Fruit fly (Drosophila melanogaster) whole organism, prepupa: ENCODE measurements around the gene Sugb.
A peak's percentile ranks its signal among the peaks of the same experiment; 100 is the strongest.

Experiments
- Blimp-1 ChIP-seq: fragments of 200-800 bp; sonication (Bioruptor generic); optimal IDR thresholded peaks from 3 replicates; lab custom pipeline; 2017; ENCODE audit warnings: missing biosample characterization, missing genetic modification characterization, mild to moderate bottlenecking, moderate library complexity, missing genetic modification reagents
- CG10631 ChIP-seq: fragments of 200-800 bp; sonication (Bioruptor generic); optimal IDR thresholded peaks from 2 replicates; lab custom pipeline; 2016; ENCODE audit warnings: missing biosample characterization, missing genetic modification characterization
- CG11294 ChIP-seq: fragments of 200-800 bp; sonication (Bioruptor generic); IDR thresholded peaks from 2 replicates; pipeline ENCODE4 v1.3.6; 2022; ENCODE audit warnings: missing biosample characterization, missing genetic modification characterization
- CG11762 ChIP-seq: fragments of 200-800 bp; sonication (Bioruptor generic); optimal IDR thresholded peaks from 3 replicates; lab custom pipeline; 2016; ENCODE audit warnings: missing biosample characterization, missing genetic modification characterization; ENCODE audit not compliant: insufficient read depth
- CG11902 ChIP-seq: fragments of 200-800 bp; sonication (Bioruptor generic); optimal IDR thresholded peaks from 3 replicates; lab custom pipeline; 2016; ENCODE audit warnings: missing biosample characterization, missing genetic modification characterization
- CG15336 ChIP-seq: fragments of 200-800 bp; sonication (Bioruptor generic); IDR thresholded peaks from 2 replicates; pipeline ENCODE4 v1.3.6; 2022; ENCODE audit warnings: missing biosample characterization, missing genetic modification characterization
- CG1621 ChIP-seq: fragments of 200-800 bp; sonication (Bioruptor generic); optimal IDR thresholded peaks from 3 replicates; lab custom pipeline; 2018; ENCODE audit warnings: missing biosample characterization, mild to moderate bottlenecking, missing genetic modification characterization
- CG16779 ChIP-seq: fragments of 200-800 bp; sonication (Bioruptor generic); optimal IDR thresholded peaks from 3 replicates; lab custom pipeline; 2017; ENCODE audit warnings: missing biosample characterization, mild to moderate bottlenecking, missing genetic modification characterization
- CG3032 ChIP-seq: fragments of 200-800 bp; optimal IDR thresholded peaks from 2 replicates; lab custom pipeline; 2019; ENCODE audit warnings: missing biosample characterization, mild to moderate bottlenecking, missing genetic modification characterization, moderate library complexity
- CG32006 ChIP-seq: fragments of 200-800 bp; sonication (Bioruptor generic); optimal IDR thresholded peaks from 3 replicates; lab custom pipeline; 2017; ENCODE audit warnings: missing biosample characterization, mild to moderate bottlenecking, missing genetic modification characterization
- CG34406 ChIP-seq: fragments of 200-800 bp; sonication (Bioruptor generic); optimal IDR thresholded peaks from 3 replicates; lab custom pipeline; 2016; ENCODE audit warnings: missing biosample characterization, missing genetic modification characterization
- CG4318 ChIP-seq: fragments of 200-800 bp; sonication (Bioruptor generic); optimal IDR thresholded peaks from 3 replicates; lab custom pipeline; 2017; ENCODE audit warnings: missing biosample characterization, mild to moderate bottlenecking, missing genetic modification characterization
- CG6163 ChIP-seq: fragments of 200-800 bp; sonication (Bioruptor generic); IDR thresholded peaks from 3 replicates; pipeline ENCODE4 v1.3.6; 2022; ENCODE audit warnings: missing biosample characterization, missing genetic modification characterization
- CG6276 ChIP-seq: fragments of 200-800 bp; sonication (Bioruptor generic); optimal IDR thresholded peaks from 2 replicates; lab custom pipeline; 2017; ENCODE audit warnings: missing biosample characterization, mild to moderate bottlenecking, missing genetic modification characterization
- CG6792 ChIP-seq: fragments of 200-800 bp; sonication (Bioruptor generic); optimal IDR thresholded peaks from 3 replicates; lab custom pipeline; 2016; ENCODE audit warnings: missing biosample characterization, missing genetic modification characterization
- CG6808 ChIP-seq: fragments of 200-800 bp; sonication (Bioruptor generic); optimal IDR thresholded peaks from 3 replicates; lab custom pipeline; 2017; ENCODE audit warnings: missing biosample characterization, missing genetic modification characterization, mild to moderate bottlenecking, moderate library complexity, missing genetic modification reagents
- CG6854 ChIP-seq: fragments of 200-800 bp; sonication (Bioruptor generic); optimal IDR thresholded peaks from 2 replicates; lab custom pipeline; 2017; ENCODE audit warnings: missing biosample characterization, mild to moderate bottlenecking, missing genetic modification characterization
- CG7368 ChIP-seq: fragments of 200-800 bp; sonication (Bioruptor generic); optimal IDR thresholded peaks from 3 replicates; lab custom pipeline; 2016; ENCODE audit warnings: missing biosample characterization, missing genetic modification characterization
- CG8632 ChIP-seq: fragments of 200-800 bp; sonication (Bioruptor generic); optimal IDR thresholded peaks from 3 replicates; lab custom pipeline; 2016; ENCODE audit warnings: missing biosample characterization, missing genetic modification characterization
- Eip75B ChIP-seq: fragments of 200-800 bp; sonication (Bioruptor generic); optimal IDR thresholded peaks from 3 replicates; lab custom pipeline; 2016; ENCODE audit warnings: missing biosample characterization, missing genetic modification characterization
- Eip78C ChIP-seq: fragments of 200-800 bp; sonication (Bioruptor generic); peaks from one replicate; lab custom pipeline; 2016; ENCODE audit warnings: missing biosample characterization, missing genetic modification characterization
- Eip93F ChIP-seq: fragments of 200-800 bp; sonication (Bioruptor generic); optimal IDR thresholded peaks from 2 replicates; lab custom pipeline; 2016; ENCODE audit warnings: missing biosample characterization, mild to moderate bottlenecking, missing genetic modification characterization
- Ets21C ChIP-seq: fragments of 200-800 bp; sonication (Bioruptor generic); optimal IDR thresholded peaks from 3 replicates; lab custom pipeline; 2016; ENCODE audit warnings: missing biosample characterization, missing genetic modification characterization
- Gug ChIP-seq: fragments of 200-800 bp; sonication (Bioruptor generic); IDR thresholded peaks from 2 replicates; pipeline ENCODE4 v1.3.6; 2022; ENCODE audit warnings: missing biosample characterization, missing genetic modification characterization
- Hr38 ChIP-seq: sonication (Bioruptor generic); optimal IDR thresholded peaks from 2 replicates; lab custom pipeline; 2016; ENCODE audit warnings: missing biosample characterization, missing genetic modification characterization
- Hr39 ChIP-seq: fragments of 200-800 bp; sonication (Bioruptor generic); optimal IDR thresholded peaks from 2 replicates; lab custom pipeline; 2016; ENCODE audit warnings: missing biosample characterization, missing genetic modification characterization
- Lpt ChIP-seq: fragments of 200-800 bp; sonication (Bioruptor generic); optimal IDR thresholded peaks from 3 replicates; lab custom pipeline; 2016; ENCODE audit warnings: missing biosample characterization, missing genetic modification characterization
- Met ChIP-seq: fragments of 200-800 bp; sonication (Bioruptor generic); optimal IDR thresholded peaks from 3 replicates; lab custom pipeline; 2016; ENCODE audit warnings: missing biosample characterization, missing genetic modification characterization
- OdsH ChIP-seq: fragments of 200-800 bp; sonication (Bioruptor generic); optimal IDR thresholded peaks from 3 replicates; lab custom pipeline; 2016; ENCODE audit warnings: missing biosample characterization, missing genetic modification characterization
- Sox14 ChIP-seq: fragments of 200-800 bp; sonication (Bioruptor generic); optimal IDR thresholded peaks from 3 replicates; lab custom pipeline; 2016; ENCODE audit warnings: missing biosample characterization, missing genetic modification characterization
- Sox15 ChIP-seq: fragments of 200-800 bp; sonication (Bioruptor generic); optimal IDR thresholded peaks from 3 replicates; lab custom pipeline; 2016; ENCODE audit warnings: missing biosample characterization, missing genetic modification characterization
- dsx ChIP-seq: fragments of 200-800 bp; optimal IDR thresholded peaks from 3 replicates; lab custom pipeline; 2019; ENCODE audit warnings: missing biosample characterization, mild to moderate bottlenecking, missing genetic modification characterization, moderate library complexity; ENCODE audit not compliant: poor library complexity, severe bottlenecking
- eg ChIP-seq: fragments of 200-800 bp; sonication (Bioruptor generic); IDR thresholded peaks from 3 replicates; pipeline ENCODE4 v1.3.6; 2022; ENCODE audit warnings: missing biosample characterization, missing genetic modification characterization
- esn ChIP-seq: fragments of 200-800 bp; sonication (Bioruptor generic); optimal IDR thresholded peaks from 2 replicates; lab custom pipeline; 2016; ENCODE audit warnings: missing biosample characterization, mild to moderate bottlenecking, missing genetic modification characterization, moderate library complexity
- fd85E ChIP-seq: fragments of 200-800 bp; sonication (Bioruptor generic); optimal IDR thresholded peaks from 3 replicates; lab custom pipeline; 2016; ENCODE audit warnings: missing biosample characterization, missing genetic modification characterization
- fkh ChIP-seq: fragments of 200-800 bp; sonication (Bioruptor generic); optimal IDR thresholded peaks from 3 replicates; lab custom pipeline; 2017; ENCODE audit warnings: missing biosample characterization, mild to moderate bottlenecking, missing genetic modification characterization, moderate library complexity
- net ChIP-seq: fragments of 200-800 bp; sonication (Bioruptor generic); optimal IDR thresholded peaks from 3 replicates; lab custom pipeline; 2016; ENCODE audit warnings: missing biosample characterization, missing genetic modification characterization
- pdm3 ChIP-seq: fragments of 200-800 bp; sonication (Bioruptor generic); optimal IDR thresholded peaks from 3 replicates; lab custom pipeline; 2016; ENCODE audit warnings: missing biosample characterization, missing genetic modification characterization
- salr ChIP-seq, 2 experiments: fragments of 200-800 bp; sonication (Bioruptor generic); optimal IDR thresholded peaks; 3 replicates each; lab custom pipeline; 2016 to 2018; ENCODE audit warnings: missing biosample characterization in 2 of 2, missing genetic modification characterization in 2 of 2, mild to moderate bottlenecking in 1 of 2
- ss ChIP-seq, 2 experiments: fragments of 200-800 bp; sonication (Bioruptor generic); optimal IDR thresholded peaks; 2 replicates in 1 of 2; 3 replicates in 1 of 2; lab custom pipeline; 2017 to 2018; ENCODE audit warnings: mild to moderate bottlenecking in 2 of 2, missing biosample characterization in 2 of 2, missing genetic modification characterization in 2 of 2, moderate library complexity in 1 of 2
- svp ChIP-seq: fragments of 200-800 bp; sonication (Bioruptor generic); peaks from one replicate; lab custom pipeline; 2016; ENCODE audit warnings: missing biosample characterization, missing genetic modification characterization
- topi ChIP-seq: fragments of 200-800 bp; sonication (Bioruptor generic); optimal IDR thresholded peaks from 3 replicates; lab custom pipeline; 2016; ENCODE audit warnings: missing biosample characterization, missing genetic modification characterization
- vri ChIP-seq: fragments of 200-800 bp; sonication (Bioruptor generic); optimal IDR thresholded peaks from 3 replicates; lab custom pipeline; 2016; ENCODE audit warnings: missing biosample characterization, mild to moderate bottlenecking, missing genetic modification characterization

Gene Sugb

DNA sequence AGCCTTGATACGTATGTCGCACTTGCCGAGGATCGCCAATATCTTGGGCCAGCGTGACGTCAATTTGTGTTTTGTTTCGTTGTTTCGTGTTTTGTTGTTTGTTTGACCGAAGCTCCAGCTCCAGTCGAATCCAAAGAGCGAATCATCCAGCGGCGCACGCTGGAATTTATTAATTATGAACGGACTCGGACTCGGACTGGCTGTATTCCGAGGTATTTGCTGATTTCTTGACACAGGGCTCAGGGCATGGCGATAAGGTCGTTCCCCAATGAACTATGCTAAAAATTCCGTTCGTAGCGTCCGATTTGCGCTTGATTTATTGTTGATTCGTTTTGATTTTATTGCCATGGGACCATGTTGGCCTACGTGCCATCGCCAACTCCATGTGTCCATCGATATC lies 33.1 kb downstream of the Sugb start:
- TF ChIP-seq CG16779 (no peak), eg (0 out of 3 replicates have a peak, but pooled peaks have one; percentile 9), CG7368 (GFP tag; lab: Kevin White, UChicago) (no peak), Blimp-1 (GFP tag; lab: Kevin White, UChicago) (no peak), Sox14 (GFP tag; lab: Kevin White, UChicago) (no peak), topi (no peak), CG3032 (no peak)

DNA sequence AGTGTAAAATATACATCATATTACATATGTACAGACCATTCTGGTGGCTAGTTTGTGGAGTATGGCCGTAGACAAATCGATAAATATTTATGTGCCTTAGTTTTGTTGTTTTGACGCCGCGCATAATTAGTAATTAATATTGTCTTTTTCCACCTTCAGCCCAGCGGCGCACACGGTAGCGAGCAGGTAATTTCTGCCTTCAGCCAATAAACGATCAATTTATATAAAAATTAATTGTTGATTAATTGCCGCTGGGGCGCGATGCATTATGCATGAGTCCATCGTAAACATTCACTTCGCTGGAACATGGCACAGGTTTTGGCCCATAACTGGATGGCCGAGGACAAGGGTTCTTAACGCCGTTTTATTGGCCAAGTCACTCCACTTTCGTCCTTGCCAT lies 33.5 kb downstream of the Sugb start:
- no peak for TF ChIP-seq OdsH (GFP tag; lab: Kevin White, UChicago)
- TF ChIP-seq CG34406 (GFP tag; lab: Kevin White, UChicago), result no peak
- no peak for TF ChIP-seq Sox15 (GFP tag; lab: Kevin White, UChicago)
- TF ChIP-seq CG32006 (GFP tag; lab: Kevin White, UChicago), result no peak
- TF ChIP-seq CG6792 (GFP tag; lab: Kevin White, UChicago), result no peak
- TF ChIP-seq CG11902 (GFP tag; lab: Kevin White, UChicago), result no peak
- TF ChIP-seq svp, result no peak
- TF ChIP-seq CG6808 (GFP tag; lab: Kevin White, UChicago), result peak; percentile 14
- TF ChIP-seq, all 60 proteins: peak for 1

DNA sequence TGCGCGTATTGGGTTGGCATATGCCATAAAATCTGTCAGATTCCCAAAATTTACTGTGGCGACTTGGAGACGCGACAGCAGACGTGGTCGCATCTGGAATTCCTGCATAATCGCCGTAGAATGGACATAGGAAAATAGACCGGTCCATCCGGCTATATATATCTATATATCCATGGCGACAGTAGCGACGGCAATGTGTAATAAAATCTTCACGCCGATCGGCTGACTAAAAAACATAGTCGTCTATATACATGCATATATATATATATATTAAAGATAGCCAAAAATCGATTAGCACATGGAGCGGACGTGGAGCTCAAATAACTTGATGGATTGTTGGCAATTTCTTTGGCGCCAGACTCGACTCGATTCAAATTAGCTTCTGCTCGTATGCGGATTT lies 34.2 kb downstream of the Sugb start:
- TF ChIP-seq fkh (GFP tag; lab: Kevin White, UChicago), result no peak
- no peak for TF ChIP-seq CG11294 (GFP tag; lab: Robert Waterston, UW)
- no peak for TF ChIP-seq Gug
- no peak for TF ChIP-seq Lpt (GFP tag; lab: Kevin White, UChicago)
- no peak for TF ChIP-seq fd85E
- TF ChIP-seq Eip93F (GFP tag; lab: Kevin White, UChicago), result no peak
- no peak for TF ChIP-seq CG3032
- no peak for TF ChIP-seq CG8632 (GFP tag; lab: Kevin White, UChicago)
- no peak for TF ChIP-seq CG4318
- TF ChIP-seq CG11762, result no peak
- no peak for TF ChIP-seq esn (GFP tag; lab: Kevin White, UChicago)

DNA sequence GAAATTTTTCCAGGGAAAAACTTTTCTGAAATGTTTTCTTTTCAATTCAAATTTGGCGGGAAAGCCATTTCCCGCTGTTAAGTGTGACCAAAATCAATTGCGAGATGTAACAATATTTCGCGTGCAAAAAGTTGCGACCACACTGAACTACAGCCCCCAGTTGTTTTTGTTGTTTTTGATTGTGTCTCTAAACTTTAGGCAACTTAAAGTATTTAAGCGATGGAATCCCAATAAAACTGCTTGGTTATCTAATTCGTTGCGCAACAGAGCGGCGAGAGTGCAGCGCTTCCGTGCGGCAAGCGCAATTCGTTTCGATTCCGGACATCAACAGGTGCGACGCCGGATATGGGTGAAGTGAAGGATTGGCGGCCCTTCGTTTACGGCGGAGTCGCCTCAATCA lies 37.0 kb downstream of the Sugb start, which contains the start of gene Bmcp:
Gene Bmcp (plus strand): TSS at position 155 of the 400 bp plus-strand sequence.
- TF ChIP-seq Sox14 (GFP tag; lab: Kevin White, UChicago) (peak; percentile 40), CG6854 (GFP tag; lab: Kevin White, UChicago) (peak; percentile 6), OdsH (GFP tag; lab: Kevin White, UChicago) (no peak), CG3032 (peak; percentile 4), Eip78C (peak; percentile 69), CG1621 (peak; percentile 73), salr (GFP tag; optimal IDR thresholded peaks at IDR 0.05; lab: Kevin White, UChicago) (no peak), esn (GFP tag; lab: Kevin White, UChicago) (peak; percentile 35)

DNA sequence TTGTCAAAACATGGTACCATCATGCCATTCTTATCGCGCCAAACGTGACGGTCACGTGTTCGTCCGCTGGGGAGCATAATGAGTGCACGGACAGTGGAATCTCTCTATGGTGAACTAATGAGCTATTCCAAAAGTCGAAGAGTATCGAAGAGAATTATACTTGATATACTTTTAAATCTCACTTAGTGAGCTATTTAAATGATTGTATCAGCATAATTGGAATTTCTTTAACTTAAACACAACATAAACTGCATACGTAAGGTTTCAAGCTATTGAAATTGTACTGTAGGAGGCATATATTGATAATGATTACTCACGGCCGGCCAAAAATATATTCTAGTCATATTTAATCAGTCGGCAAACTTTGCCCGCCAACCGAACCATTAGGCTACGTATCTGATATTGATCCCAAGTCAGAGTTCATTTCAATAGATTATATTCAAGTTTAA lies 37.7 kb downstream of the Sugb start:
- no peak for TF ChIP-seq CG15336 (GFP tag; lab: Robert Waterston, UW)
- no peak for TF ChIP-seq Eip75B
- TF ChIP-seq CG6276 (GFP tag; lab: Kevin White, UChicago), result no peak
- TF ChIP-seq ss (GFP tag; optimal IDR thresholded peaks at IDR 0.05; lab: Kevin White, UChicago), result no peak
- TF ChIP-seq svp, result peak; percentile 87
- TF ChIP-seq fd85E, result no peak
- no peak for TF ChIP-seq CG8632 (GFP tag; lab: Kevin White, UChicago)
- no peak for TF ChIP-seq CG10631 (GFP tag; lab: Kevin White, UChicago)
- TF ChIP-seq Ets21C (GFP tag; lab: Kevin White, UChicago), result no peak
- no peak for TF ChIP-seq pdm3 (GFP tag; lab: Kevin White, UChicago)
- no peak for TF ChIP-seq Hr38 (GFP tag; lab: Kevin White, UChicago)
- no peak for TF ChIP-seq vri
- no peak for TF ChIP-seq topi
- TF ChIP-seq dsx (GFP tag; lab: Kevin White, UChicago), result no peak
- TF ChIP-seq CG11762, result no peak
- TF ChIP-seq Eip78C, result peak; percentile 39
- TF ChIP-seq CG1621, result no peak
- TF ChIP-seq Sox15 (GFP tag; lab: Kevin White, UChicago), result no peak
- TF ChIP-seq eg, result no peak
- peak; percentile 10 for TF ChIP-seq esn (GFP tag; lab: Kevin White, UChicago)
- no peak for TF ChIP-seq net (GFP tag; lab: Kevin White, UChicago)
- TF ChIP-seq Eip93F (GFP tag; lab: Kevin White, UChicago), result no peak
- no peak for TF ChIP-seq fkh (GFP tag; lab: Kevin White, UChicago)
- TF ChIP-seq CG4318, result no peak
- TF ChIP-seq CG6163 (GFP tag; lab: Robert Waterston, UW), result no peak
- no peak for TF ChIP-seq Lpt (GFP tag; lab: Kevin White, UChicago)
- TF ChIP-seq Hr39, result peak; percentile 8
- TF ChIP-seq Met (GFP tag; lab: Kevin White, UChicago), result peak; percentile 11
